Fruit fly (Drosophila melanogaster): ENCODE data around the gene CG42857.

Gene CG42857

DNA sequence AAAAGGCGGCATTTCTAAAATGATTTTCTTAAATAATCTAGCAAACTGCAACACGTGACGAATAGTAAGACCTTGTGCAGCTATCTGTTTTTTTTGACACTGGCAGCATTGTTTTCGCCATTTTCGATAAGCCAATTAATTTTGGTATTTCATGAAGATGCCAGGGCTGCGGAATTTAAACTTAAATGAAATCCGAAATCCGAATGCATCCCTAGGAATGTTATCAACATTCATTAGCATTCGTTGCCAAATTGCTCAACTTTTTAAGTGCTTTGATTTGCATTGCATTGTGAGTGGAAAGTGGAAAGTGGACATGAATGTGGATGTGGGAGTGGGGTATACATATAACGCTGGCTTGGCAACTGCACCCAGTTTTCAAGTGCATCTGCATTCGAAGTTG lies at the start of gene CG42857:
Gene CG42857 (minus strand): TSS at position 101 of the 400 bp plus-strand sequence.
- no peak for TF ChIP-seq pad (GFP tag; optimal IDR thresholded peaks at IDR 0.05)
- TF ChIP-seq Clk (GFP tag; optimal IDR thresholded peaks at IDR 0.05): no peak
- TF ChIP-seq Mnt (GFP tag; optimal IDR thresholded peaks at IDR 0.05): no peak
- no peak for TF ChIP-seq tj (GFP tag; optimal IDR thresholded peaks at IDR 0.05)

DNA sequence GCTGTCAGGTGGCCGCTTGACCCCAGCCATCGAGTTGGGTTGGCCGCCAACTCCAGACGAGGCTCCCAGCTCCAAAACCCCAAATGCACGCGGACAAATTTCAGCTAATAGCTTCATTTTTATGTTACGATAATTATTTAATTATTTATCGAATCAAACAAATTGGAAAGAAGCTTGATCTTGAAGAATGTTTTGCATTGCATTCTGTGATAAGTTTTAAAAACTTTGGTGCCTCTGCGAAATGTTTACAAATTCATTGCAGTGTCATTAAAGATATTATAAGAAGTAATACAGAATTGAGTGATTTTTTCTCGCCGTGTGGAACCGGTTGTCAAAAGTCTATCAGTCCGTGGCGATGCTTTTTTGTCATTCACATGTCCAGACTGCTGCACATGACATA lies 49.4 kb upstream of the CG42857 start:
- TF ChIP-seq CG1620 (GFP tag; optimal IDR thresholded peaks at IDR 0.05) (no peak), cic (GFP tag; optimal IDR thresholded peaks at IDR 0.05) (no peak), cnc (optimal IDR thresholded peaks at IDR 0.05) (no peak), CG33017 (tag; optimal IDR thresholded peaks at IDR 0.05) (no peak), CG7101 (tag; optimal IDR thresholded peaks at IDR 0.05) (no peak), Mnt (GFP tag; optimal IDR thresholded peaks at IDR 0.05) (no peak), CG14711 (tag; optimal IDR thresholded peaks at IDR 0.05) (no peak), Crg-1 (GFP tag; optimal IDR thresholded peaks at IDR 0.05) (no peak)

DNA sequence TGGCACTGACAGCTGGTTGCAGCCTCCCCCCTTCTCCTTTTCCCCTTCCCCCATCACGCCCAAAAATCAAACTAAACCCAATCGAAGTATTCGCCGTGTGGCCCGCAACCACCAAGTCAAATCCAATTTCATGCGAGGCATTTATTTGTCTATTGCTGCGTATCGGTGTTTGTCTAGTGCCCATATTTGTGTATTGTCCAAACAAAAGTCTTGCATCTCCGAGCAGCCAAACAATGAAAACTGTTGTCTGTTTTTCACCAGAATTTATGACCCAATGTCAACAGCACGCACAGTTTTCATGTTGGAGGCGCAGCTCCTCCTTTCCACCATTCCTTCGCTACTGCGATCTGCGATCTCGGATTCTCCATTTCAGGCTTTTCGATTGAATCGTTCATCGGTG lies 49.0 kb upstream of the CG42857 start:
- TF ChIP-seq CG14711 (tag; optimal IDR thresholded peaks at IDR 0.05): no peak

- no peak for TF ChIP-seq Clk (GFP tag; optimal IDR thresholded peaks at IDR 0.05)
- no peak for TF ChIP-seq pad (GFP tag; optimal IDR thresholded peaks at IDR 0.05)
- TF ChIP-seq cic (GFP tag; optimal IDR thresholded peaks at IDR 0.05): no peak
- no peak for TF ChIP-seq bab1 (GFP tag; optimal IDR thresholded peaks at IDR 0.05)
- TF ChIP-seq kay (GFP tag; ENCODE audit: borderline replicate concordance): no peak
- TF ChIP-seq Mnt (GFP tag; optimal IDR thresholded peaks at IDR 0.05): no peak
- no peak for TF ChIP-seq cnc (optimal IDR thresholded peaks at IDR 0.05)
- TF ChIP-seq CG7101 (tag; optimal IDR thresholded peaks at IDR 0.05): no peak
- TF ChIP-seq Crg-1 (GFP tag; optimal IDR thresholded peaks at IDR 0.05): no peak
- no peak for TF ChIP-seq CG14711 (tag; optimal IDR thresholded peaks at IDR 0.05)
- no peak for TF ChIP-seq ovo (GFP tag; optimal IDR thresholded peaks at IDR 0.05)
- no peak for TF ChIP-seq CG5204 (GFP tag; optimal IDR thresholded peaks at IDR 0.05)
- TF ChIP-seq toe (GFP tag; optimal IDR thresholded peaks at IDR 0.05): no peak
- TF ChIP-seq CG33017 (tag; optimal IDR thresholded peaks at IDR 0.05): no peak
- TF ChIP-seq CG7045 (GFP tag; optimal IDR thresholded peaks at IDR 0.05): no peak
- TF ChIP-seq CG11617 (GFP tag; optimal IDR thresholded peaks at IDR 0.05): no peak
- TF ChIP-seq CG1620 (GFP tag; optimal IDR thresholded peaks at IDR 0.05): no peak
These were observed 47.8 kb upstream of the CG42857 start for dm6 chr3R:9868538-9869398.

DNA sequence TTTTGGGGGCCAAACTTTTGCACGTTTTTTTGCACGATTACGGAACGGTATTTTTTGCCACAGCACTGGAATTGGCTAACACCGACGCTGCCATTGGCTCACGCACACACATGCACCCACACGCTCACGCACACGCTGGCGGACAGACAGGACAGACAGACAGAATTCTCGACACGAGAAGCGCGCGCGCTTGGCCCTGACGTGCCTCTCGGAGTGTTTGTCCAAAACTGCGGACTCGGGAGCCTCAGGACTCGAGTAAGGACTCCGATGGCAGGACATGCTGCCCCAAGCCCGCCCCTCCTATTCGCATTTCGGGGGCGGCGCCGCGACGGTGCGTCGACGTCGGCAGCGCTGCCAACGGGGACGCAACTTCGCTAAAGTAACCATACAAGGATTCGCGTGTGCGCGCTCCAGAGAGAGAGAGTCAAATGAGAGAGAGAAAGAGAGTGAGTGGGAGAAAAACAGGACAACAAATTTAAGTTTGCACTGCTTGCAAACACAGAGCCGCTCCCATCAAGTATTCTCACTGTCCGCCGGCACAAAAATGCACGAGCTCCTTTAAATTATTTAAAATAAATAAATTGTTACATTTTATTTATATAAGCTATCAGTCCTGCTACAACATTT lies 47.0 kb upstream of the CG42857 start, which contains the start of gene Teh1:
Gene Teh1 (minus strand): TSS at position 210 of the 627 bp plus-strand sequence.
- TF ChIP-seq bab1 (GFP tag; optimal IDR thresholded peaks at IDR 0.05): no peak
- no peak for TF ChIP-seq Mnt (GFP tag; optimal IDR thresholded peaks at IDR 0.05)
- TF ChIP-seq CG12768 (GFP tag; optimal IDR thresholded peaks at IDR 0.05): no peak
- TF ChIP-seq CG33017 (tag; optimal IDR thresholded peaks at IDR 0.05): no peak
- no peak for TF ChIP-seq CG11617 (GFP tag; optimal IDR thresholded peaks at IDR 0.05)
- no peak for TF ChIP-seq CG5204 (GFP tag; optimal IDR thresholded peaks at IDR 0.05)
- no peak for TF ChIP-seq CG7045 (GFP tag; optimal IDR thresholded peaks at IDR 0.05)
- TF ChIP-seq Hr96 (GFP tag; optimal IDR thresholded peaks at IDR 0.05): no peak
- TF ChIP-seq tj (GFP tag; optimal IDR thresholded peaks at IDR 0.05): no peak
- no peak for TF ChIP-seq cic (GFP tag; optimal IDR thresholded peaks at IDR 0.05)
- no peak for TF ChIP-seq cnc (optimal IDR thresholded peaks at IDR 0.05)
- TF ChIP-seq Clk (GFP tag; optimal IDR thresholded peaks at IDR 0.05): no peak
- TF ChIP-seq kay (GFP tag; ENCODE audit: borderline replicate concordance): no peak
- no peak for TF ChIP-seq pad (GFP tag; optimal IDR thresholded peaks at IDR 0.05)
- no peak for TF ChIP-seq toe (GFP tag; optimal IDR thresholded peaks at IDR 0.05)
- TF ChIP-seq ovo (GFP tag; optimal IDR thresholded peaks at IDR 0.05): no peak
- no peak for TF ChIP-seq CG14711 (tag; optimal IDR thresholded peaks at IDR 0.05)
- no peak for TF ChIP-seq CG1620 (GFP tag; optimal IDR thresholded peaks at IDR 0.05)
- TF ChIP-seq CG7101 (tag; optimal IDR thresholded peaks at IDR 0.05): no peak

- TF ChIP-seq CG7101 (tag; optimal IDR thresholded peaks at IDR 0.05): no peak
These were observed 44.9 kb upstream of the CG42857 start for dm6 chr3R:9865854-9866396.

DNA sequence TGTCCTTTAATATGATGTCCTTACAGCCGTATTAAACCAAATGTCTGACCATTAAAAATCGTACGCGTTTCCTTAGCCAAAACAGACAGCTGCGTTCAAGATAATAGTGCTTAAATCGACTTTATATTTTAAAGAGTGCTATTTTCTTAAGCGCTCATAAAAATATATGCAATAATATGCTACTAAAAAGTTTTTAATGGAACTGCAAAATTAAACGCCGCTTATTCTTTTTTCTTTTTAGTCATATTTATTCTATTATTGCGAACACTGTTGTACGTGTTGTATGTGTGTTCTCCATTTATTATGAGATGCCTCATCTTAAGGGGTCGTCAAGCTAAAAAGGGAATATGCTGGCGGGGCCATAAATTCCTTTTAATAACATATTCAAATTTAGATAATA lies 39.6 kb upstream of the CG42857 start:
- TF ChIP-seq CG14711 (tag; optimal IDR thresholded peaks at IDR 0.05) (no peak), tj (GFP tag; optimal IDR thresholded peaks at IDR 0.05) (no peak), Hr96 (GFP tag; optimal IDR thresholded peaks at IDR 0.05) (no peak), CG5204 (GFP tag; optimal IDR thresholded peaks at IDR 0.05) (no peak), cnc (optimal IDR thresholded peaks at IDR 0.05) (no peak), cic (GFP tag; optimal IDR thresholded peaks at IDR 0.05) (no peak), CG1620 (GFP tag; optimal IDR thresholded peaks at IDR 0.05) (no peak), CG7101 (tag; optimal IDR thresholded peaks at IDR 0.05) (no peak), pad (GFP tag; optimal IDR thresholded peaks at IDR 0.05) (no peak), toe (GFP tag; optimal IDR thresholded peaks at IDR 0.05) (no peak), CG11617 (GFP tag; optimal IDR thresholded peaks at IDR 0.05) (no peak), CG12768 (GFP tag; optimal IDR thresholded peaks at IDR 0.05) (no peak), ovo (GFP tag; optimal IDR thresholded peaks at IDR 0.05) (no peak), Crg-1 (GFP tag; optimal IDR thresholded peaks at IDR 0.05) (no peak), Mnt (GFP tag; optimal IDR thresholded peaks at IDR 0.05) (no peak), CG7045 (GFP tag; optimal IDR thresholded peaks at IDR 0.05) (no peak), bab1 (GFP tag; optimal IDR thresholded peaks at IDR 0.05) (no peak), CG33017 (tag; optimal IDR thresholded peaks at IDR 0.05) (no peak), Clk (GFP tag; optimal IDR thresholded peaks at IDR 0.05) (no peak), kay (GFP tag; ENCODE audit: borderline replicate concordance) (no peak)
